Fruit fly (Drosophila melanogaster) ovary, adult (tissue): ENCODE results near the gene CG13315.

Experiments used
- CG17801 ChIP-seq: fragments of 200-800 bp; optimal IDR thresholded peaks from 2 replicates; lab custom pipeline; 2019; ENCODE audit warnings: missing biosample characterization, mild to moderate bottlenecking, missing genetic modification characterization, moderate library complexity; ENCODE audit not compliant: partially characterized antibody

The CG13315 gene

DNA sequence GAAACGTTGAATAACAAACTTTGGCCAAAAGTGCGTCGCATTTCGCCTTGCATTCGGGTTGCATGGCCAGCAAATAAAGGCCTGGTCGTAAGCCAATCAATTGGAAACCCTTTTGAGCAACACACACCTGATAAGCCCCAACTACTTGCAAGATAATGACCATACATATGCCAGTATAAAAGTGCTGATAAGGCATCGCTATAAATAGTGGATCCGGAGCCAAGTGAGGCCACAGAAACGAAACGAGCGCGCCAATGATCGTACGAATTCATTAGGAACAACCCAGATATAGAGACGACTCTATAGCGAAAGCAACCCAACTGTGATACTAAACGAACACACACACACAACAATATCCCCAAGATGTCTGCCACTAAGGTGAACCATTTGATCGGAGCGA is at the start of gene CG13315:
Gene CG13315, plus strand, starts transcription at position 230 of the 400 bp plus-strand sequence.
- TF ChIP-seq CG17801 (GFP tag; lab: Kevin White, UChicago) = no peak

DNA sequence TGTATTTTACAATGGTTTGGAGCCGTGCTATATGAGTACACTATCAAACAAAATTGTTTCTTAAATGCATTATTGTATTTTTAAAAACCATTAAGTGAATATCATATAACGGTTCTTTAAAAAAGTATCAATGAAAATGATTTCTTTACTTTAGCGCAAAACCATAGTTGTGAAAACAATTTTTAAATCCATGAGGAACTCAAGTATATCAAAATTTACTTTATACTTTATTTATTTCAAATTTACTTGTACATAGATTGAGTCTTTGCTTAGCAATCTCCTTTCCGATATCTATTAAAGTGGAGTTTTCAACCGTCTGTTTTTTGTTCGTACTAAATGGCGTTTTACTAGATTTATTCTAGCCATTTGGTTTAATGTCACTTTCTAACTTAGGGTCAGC is 49.6 kb upstream of the CG13315 start, which contains the start of gene Argk2:
Gene Argk2, plus strand, starts transcription at position 378 of the 400 bp plus-strand sequence.
- no peak for TF ChIP-seq CG17801 (GFP tag; lab: Kevin White, UChicago)

DNA sequence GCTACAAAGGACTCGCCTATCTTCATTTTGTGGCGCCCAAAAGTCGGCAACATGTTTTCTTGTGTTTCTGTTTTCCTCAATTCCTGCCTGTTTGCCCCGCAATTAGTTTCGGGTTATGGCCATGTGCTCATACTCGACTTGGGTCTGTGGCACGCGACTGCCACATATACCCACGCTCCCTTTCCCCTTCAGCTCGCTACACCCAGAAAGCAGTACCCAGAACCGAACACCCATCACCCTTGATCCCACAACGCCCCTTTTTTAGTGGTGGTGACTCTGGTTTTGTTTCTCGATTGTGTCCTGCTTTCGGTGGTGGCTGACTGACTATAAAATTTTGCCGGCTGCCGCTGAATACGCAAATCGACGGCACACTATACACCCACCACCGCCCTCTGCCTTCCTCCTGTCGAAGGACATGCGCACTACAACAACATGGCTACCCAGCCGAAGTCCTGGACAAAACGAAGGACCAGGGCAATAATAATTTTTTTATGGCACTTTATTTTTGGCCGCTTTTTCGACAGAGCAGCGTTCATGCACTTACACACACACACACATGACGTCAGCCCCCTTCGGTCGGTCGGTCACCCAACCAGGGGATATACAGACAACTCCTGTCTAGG is 46.1 kb upstream of the CG13315 start:
- no peak for TF ChIP-seq CG17801 (GFP tag; lab: Kevin White, UChicago)

DNA sequence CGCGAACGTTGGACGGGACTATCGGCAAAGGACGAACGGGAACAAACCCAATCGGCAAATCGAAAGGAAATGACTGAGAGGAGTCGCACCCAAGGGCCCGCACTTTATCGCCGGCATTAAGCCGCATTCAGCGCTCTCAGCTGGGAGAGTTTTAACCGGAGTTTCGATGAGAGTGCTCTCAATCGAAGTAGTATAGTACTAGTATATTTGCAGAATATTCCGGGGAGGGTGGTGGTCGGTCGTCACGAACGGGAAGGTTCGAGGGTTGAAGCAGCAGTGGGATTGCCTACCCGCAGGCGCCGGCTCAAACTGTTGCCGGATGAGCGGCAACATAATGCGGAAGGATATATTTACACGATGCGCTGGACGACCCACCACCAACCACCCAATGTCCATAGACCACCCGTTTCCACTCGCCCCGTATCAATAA is 44.8 kb upstream of the CG13315 start:
- TF ChIP-seq CG17801 (GFP tag; lab: Kevin White, UChicago) = no peak

DNA sequence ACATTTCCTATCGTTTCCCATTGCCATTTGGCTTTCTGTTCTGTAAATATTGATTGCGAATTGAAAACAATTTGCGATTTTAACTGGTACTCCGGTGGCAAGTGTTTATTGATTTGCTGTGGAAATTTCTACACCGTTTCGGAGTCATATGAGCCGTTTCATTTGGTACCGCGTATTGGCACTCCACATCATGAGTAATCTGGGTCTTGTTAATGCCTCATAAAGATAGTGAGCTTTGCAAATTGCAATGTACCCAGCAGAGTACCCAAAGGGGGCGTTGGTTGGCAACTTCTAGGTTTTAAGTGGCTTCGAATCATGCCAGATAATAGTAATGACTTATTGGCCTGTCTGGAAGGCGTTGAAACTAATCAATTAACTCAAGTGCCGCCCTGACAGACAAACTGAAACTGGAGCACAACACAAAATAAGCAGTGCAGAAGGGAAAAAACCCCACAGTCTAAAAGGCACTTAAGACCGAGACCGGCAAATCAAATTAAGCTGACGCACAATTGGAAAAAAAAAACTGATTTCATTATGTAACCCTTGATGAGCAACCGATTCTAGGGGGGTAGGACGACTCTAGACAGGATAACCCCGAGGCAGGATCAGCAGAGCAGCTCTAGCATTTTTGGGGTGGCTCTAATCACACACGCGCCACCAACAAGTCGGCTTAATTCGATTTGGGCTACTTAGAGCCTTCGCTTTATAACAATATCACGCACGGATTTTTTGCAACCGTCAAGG is 43.7 kb upstream of the CG13315 start:
- TF ChIP-seq CG17801 (GFP tag; lab: Kevin White, UChicago) = no peak

DNA sequence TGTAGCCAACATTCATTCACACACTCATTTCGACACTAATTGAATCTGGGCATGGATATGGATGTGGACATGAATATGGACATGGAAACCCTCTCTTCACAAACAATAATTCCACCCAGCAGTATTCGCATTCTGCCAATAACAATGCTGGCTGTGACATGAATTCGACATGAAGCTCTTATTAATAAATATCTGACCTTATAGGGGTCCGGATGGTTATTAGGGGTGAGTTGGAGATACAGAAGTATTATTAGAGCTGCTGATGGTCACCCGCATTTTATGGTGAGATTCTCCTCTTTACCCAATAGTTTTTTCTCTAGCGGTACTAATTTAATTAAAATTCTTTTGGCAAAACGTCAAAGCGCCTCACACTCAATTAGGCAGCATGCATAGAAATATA is 42.4 kb upstream of the CG13315 start:
- no peak for TF ChIP-seq CG17801 (GFP tag; lab: Kevin White, UChicago)

DNA sequence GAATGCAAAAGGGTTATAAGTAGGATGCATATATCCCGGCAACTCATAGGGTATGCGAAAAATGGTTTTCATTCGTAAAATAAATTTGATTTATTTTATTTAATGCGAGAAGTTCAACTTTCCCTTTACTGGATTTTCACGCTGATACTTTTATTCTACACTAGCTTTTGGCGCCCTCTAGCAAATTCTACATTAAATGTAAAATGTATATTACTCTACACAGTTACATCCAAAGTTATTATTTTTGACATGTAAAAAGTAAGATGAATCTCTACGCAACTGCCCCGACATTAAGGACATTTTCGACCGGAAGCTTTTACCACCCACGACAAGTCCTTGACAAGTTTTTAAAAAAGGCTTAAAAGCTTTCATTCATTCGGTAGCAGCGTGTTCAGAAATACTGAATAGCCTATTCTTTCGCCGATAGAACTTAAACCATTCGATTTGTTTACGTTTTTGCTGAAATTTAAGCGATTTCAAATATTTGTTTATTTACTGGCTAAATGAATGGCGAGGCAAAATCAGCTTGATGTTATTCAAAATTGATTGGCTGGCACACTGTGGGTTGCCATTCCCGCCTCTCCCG is 41.8 kb upstream of the CG13315 start:
- no peak for TF ChIP-seq CG17801 (GFP tag; lab: Kevin White, UChicago)

DNA sequence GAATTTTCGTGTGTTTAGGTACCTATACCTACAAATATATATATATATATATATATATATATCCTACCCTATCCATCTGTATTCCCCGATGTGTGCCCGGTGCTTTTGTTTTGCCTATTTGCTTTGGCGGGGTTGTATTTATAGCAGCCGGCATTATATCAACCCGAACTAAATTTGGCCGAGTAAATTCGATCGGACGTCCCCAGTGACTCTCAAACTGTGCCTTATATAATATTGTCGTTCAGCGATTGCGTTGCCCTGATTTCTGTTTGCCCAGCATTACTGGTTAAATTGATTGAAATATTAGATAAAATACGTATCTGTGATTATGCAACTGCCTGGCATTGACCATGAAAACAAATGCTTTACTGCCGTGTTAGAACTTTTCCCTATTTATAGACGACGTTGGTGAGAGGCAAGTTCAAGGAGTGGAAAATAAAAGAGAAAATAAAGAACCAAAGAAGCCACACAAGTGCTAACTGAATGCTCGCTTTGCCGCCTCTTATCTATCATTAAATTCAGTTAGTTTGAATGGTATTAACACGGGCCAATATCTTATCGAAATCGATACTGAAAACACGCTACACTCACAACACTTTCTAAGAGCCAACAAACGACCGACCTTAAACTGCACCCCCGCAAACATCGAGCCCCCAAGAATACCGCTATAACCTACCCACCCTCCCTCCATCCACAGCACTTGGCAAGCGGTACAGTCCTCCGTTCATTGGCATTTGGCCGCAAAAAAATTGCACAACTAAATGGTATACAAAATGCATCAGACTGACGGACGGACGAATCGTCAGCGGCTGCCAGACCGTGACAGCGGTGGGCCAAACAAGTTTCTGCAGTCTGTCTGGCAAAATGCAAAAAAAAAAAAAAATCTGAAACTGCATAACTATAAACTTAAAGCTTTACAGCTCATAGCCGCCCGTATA is 40.5 kb upstream of the CG13315 start:
- no peak for TF ChIP-seq CG17801 (GFP tag; lab: Kevin White, UChicago)

DNA sequence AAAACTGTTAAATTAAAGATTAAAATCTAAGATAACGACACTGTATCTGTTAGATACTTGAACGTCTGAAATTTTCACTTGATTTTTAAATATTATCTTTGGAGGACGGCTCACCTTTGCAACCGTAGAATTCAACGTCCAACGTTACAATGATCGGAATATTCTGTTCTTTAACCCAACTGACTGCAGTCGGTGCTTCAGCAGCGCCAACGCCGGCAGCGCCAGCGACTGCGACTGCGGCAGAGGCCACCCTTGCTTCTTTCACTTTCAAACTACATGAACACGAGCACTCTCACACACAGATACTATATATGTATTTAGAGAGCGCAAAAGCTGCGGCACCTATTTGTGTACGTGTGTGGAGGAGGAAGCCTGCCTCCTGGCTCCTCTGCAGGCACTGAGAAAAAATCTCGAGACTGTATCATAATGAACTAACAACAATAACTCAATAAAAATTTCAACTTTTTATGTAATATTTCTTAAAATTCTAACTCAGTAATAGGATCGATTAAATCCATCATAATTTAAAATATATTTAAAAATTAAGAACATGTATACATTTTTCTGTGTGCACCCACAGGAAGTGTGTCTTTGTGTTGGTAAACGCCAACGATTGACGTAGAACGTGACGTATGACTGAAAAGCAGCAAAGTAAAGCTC is 39.1 kb upstream of the CG13315 start:
- TF ChIP-seq CG17801 (GFP tag; lab: Kevin White, UChicago) = peak; percentile 52

DNA sequence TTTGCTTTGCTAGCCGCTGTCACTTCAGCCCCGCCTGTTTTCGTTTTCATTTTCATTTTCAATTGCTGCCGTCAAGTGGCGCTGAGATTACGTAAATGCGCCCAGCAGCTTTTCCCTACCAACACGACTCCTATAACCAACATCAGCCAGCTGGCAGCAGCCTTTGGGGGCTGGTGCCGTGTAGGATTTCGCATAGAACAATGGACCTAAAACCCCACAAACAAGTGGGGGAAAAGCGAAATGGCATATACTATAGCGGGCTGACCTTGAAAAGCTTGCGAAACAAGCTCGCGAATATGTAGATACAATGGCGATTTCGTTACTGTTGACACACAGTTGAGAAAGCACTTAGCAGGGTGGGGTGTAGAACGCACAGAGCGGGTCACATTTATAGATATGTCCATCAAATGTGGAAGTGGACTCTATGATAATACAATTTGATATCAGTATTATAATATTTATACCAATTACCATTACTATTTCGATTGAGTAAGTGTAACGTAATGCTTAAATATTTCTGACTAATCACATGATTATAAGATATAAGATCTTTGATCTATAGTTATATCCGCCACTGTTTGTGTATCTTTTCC is 37.0 kb upstream of the CG13315 start:
- no peak for TF ChIP-seq CG17801 (GFP tag; lab: Kevin White, UChicago)

DNA sequence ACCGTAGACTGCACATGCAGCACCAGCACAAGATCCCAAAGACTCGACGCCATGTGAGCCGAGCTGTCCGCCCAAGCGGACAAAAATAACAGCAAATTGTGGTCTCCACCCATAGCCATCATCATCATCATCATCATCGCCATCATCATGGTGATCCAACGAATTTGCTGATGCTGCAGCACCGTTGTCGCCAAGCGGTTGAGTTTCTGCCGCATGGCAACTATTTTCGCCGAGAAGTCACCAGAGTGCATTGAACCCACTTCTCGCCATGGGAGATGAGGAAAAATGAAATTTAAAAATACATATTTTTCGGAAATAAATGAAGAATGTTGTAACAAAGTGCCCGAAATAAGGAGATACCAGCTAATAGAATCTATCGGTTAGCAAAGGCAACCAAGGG is 35.2 kb upstream of the CG13315 start:
- TF ChIP-seq CG17801 (GFP tag; lab: Kevin White, UChicago) = no peak

DNA sequence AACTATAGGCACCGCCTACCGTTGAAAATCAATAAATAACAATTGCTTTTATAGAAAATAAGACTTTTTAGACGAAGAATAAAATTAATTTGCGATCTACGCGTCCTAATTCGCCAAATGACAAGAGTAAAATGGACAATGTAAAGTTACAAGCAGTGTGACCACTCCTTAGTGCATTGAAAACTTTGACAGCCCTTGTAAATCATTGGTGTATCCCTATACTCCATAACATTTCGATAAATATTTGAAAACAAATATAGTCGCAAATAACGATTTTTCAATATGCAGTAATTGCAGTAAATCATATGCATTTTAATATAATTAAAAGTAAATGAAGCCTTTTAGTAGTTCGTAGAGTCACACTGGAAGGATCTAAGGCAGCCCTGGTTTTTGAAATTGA is 33.9 kb upstream of the CG13315 start:
- TF ChIP-seq CG17801 (GFP tag; lab: Kevin White, UChicago) = no peak

DNA sequence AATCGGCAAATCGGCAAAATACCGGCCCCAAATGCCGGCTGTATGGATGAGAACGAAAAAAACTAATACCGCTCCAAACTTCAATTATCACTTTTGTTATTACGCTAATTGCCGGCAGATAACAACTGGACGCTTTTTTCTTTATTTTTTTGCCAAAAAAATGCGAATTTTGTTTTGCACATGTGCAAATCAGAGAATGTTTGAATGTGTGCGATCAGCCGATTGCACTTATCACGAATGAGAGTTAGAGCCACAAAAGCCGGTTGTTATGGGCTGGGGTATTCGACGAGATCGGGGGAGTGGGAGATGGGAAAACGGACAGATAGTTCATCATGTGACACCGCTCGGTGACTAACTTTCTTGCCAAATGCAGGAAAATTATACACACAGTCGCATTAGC is 33.1 kb upstream of the CG13315 start:
- no peak for TF ChIP-seq CG17801 (GFP tag; lab: Kevin White, UChicago)
